Fruit fly (Drosophila melanogaster) whole organism, wandering third instar larva: ENCODE measurements around the gene cv.
A peak's percentile ranks its signal among the peaks of the same experiment; 100 is the strongest.

Source experiments
- Abd-B ChIP-seq: fragments of >200 bp; optimal IDR thresholded peaks from 2 replicates; lab custom pipeline; 2017; ENCODE audit warnings: missing biosample characterization, missing genetic modification characterization
- CG32264 ChIP-seq: fragments of 200-800 bp; sonication (Bioruptor generic); optimal IDR thresholded peaks from 2 replicates; lab custom pipeline; 2016; ENCODE audit warnings: missing biosample characterization, missing genetic modification characterization
- CG9705 ChIP-seq: fragments of 200-800 bp; sonication (Bioruptor generic); optimal IDR thresholded peaks from 2 replicates; lab custom pipeline; 2018; ENCODE audit warnings: missing biosample characterization, mild to moderate bottlenecking, missing genetic modification characterization
- CrebA ChIP-seq: fragments of 200-800 bp; sonication (Bioruptor generic); optimal IDR thresholded peaks from 2 replicates; lab custom pipeline; 2016; ENCODE audit warnings: missing biosample characterization, mild to moderate bottlenecking, missing genetic modification characterization, borderline replicate concordance
- Dfd ChIP-seq: fragments of >200 bp; optimal IDR thresholded peaks from 2 replicates; lab custom pipeline; 2017; ENCODE audit warnings: missing biosample characterization, missing genetic modification characterization
- Dif ChIP-seq: fragments of 200-275, 200-300 bp; sonication (Bioruptor generic); optimal IDR thresholded peaks from 2 replicates; lab custom pipeline; 2018; ENCODE audit warnings: missing biosample characterization, missing genetic modification characterization; ENCODE audit not compliant: partially characterized antibody
- GATAd ChIP-seq: sonication (Bioruptor generic); optimal IDR thresholded peaks from 2 replicates; lab custom pipeline; 2016; ENCODE audit warnings: missing biosample characterization, missing genetic modification characterization
- HLH106 ChIP-seq: fragments of 200-800 bp; optimal IDR thresholded peaks from 3 replicates; lab custom pipeline; 2019; ENCODE audit warnings: missing biosample characterization, mild to moderate bottlenecking, missing genetic modification characterization, moderate library complexity
- Hnf4 ChIP-seq: fragments of 200-800 bp; sonication (Bioruptor generic); optimal IDR thresholded peaks from 2 replicates; lab custom pipeline; 2016; ENCODE audit warnings: missing biosample characterization, mild to moderate bottlenecking, missing genetic modification characterization
- Hr78 ChIP-seq: fragments of >200 bp; optimal IDR thresholded peaks from 2 replicates; lab custom pipeline; 2017; ENCODE audit warnings: missing biosample characterization, missing genetic modification characterization
- Hr83 ChIP-seq: fragments of 200-300 bp; sonication (Bioruptor generic); optimal IDR thresholded peaks from 2 replicates; lab custom pipeline; 2016; ENCODE audit warnings: missing biosample characterization, mild to moderate bottlenecking, missing genetic modification characterization, moderate library complexity; ENCODE audit not compliant: poor library complexity, severe bottlenecking
- Jra ChIP-seq: sonication (Bioruptor generic); optimal IDR thresholded peaks from 2 replicates; lab custom pipeline; 2016; ENCODE audit warnings: missing biosample characterization, missing genetic modification characterization
- Mio ChIP-seq: sonication (Bioruptor generic); optimal IDR thresholded peaks from 2 replicates; lab custom pipeline; 2016; ENCODE audit warnings: missing biosample characterization, missing genetic modification characterization
- N ChIP-seq: fragments of >200 bp; optimal IDR thresholded peaks from 2 replicates; lab custom pipeline; 2018; ENCODE audit warnings: missing biosample characterization, missing external identifiers, missing genetic modification characterization
- OdsH ChIP-seq: fragments of 200-800 bp; sonication (Bioruptor generic); optimal IDR thresholded peaks from 2 replicates; lab custom pipeline; 2016; ENCODE audit warnings: missing biosample characterization, mild to moderate bottlenecking, missing genetic modification characterization
- Rel ChIP-seq, 2 experiments: fragments of 200-800 bp; sonication (Bioruptor generic) in 1 of 2; optimal IDR thresholded peaks; 2 replicates in 1 of 2; 3 replicates in 1 of 2; lab custom pipeline; 2016 to 2019; ENCODE audit warnings: mild to moderate bottlenecking in 2 of 2, missing biosample characterization in 2 of 2, missing genetic modification characterization in 2 of 2, moderate library complexity in 1 of 2
- Sp1 ChIP-seq: fragments of 200-800 bp; sonication (Bioruptor generic); optimal IDR thresholded peaks from 3 replicates; lab custom pipeline; 2019; ENCODE audit warnings: missing biosample characterization, mild to moderate bottlenecking, missing genetic modification characterization, moderate library complexity
- Vsx2 ChIP-seq: fragments of 200-300, 225-300 bp; sonication (Bioruptor generic); optimal IDR thresholded peaks from 2 replicates; lab custom pipeline; 2018; ENCODE audit warnings: missing biosample characterization, missing genetic modification characterization; ENCODE audit not compliant: partially characterized antibody
- br ChIP-seq: fragments of 200-800 bp; sonication (Bioruptor generic); optimal IDR thresholded peaks from 2 replicates; lab custom pipeline; 2016; ENCODE audit warnings: missing biosample characterization, missing genetic modification characterization
- brk ChIP-seq: fragments of 200-800 bp; sonication (Bioruptor generic); optimal IDR thresholded peaks from 2 replicates; lab custom pipeline; 2016; ENCODE audit warnings: missing biosample characterization, mild to moderate bottlenecking, missing genetic modification characterization
- dmrt93B ChIP-seq: fragments of 200-800 bp; sonication (Bioruptor generic); optimal IDR thresholded peaks from 2 replicates; lab custom pipeline; 2018; ENCODE audit warnings: missing biosample characterization, mild to moderate bottlenecking, missing genetic modification characterization
- dsf ChIP-seq: sonication (Bioruptor generic); optimal IDR thresholded peaks from 2 replicates; lab custom pipeline; 2016; ENCODE audit warnings: missing biosample characterization, missing genetic modification characterization, borderline replicate concordance
- ey ChIP-seq: fragments of 200-800 bp; sonication (Bioruptor generic); optimal IDR thresholded peaks from 2 replicates; lab custom pipeline; 2016; ENCODE audit warnings: missing biosample characterization, missing genetic modification characterization
- foxo ChIP-seq, 2 experiments: fragments of 200-800 bp; sonication (Bioruptor generic); optimal IDR thresholded peaks; 2 replicates in 1 of 2; 3 replicates in 1 of 2; lab custom pipeline; 2016 to 2017; ENCODE audit warnings: missing biosample characterization in 2 of 2, missing genetic modification characterization in 2 of 2
- fru ChIP-seq: fragments of 200-800 bp; sonication (Bioruptor generic); optimal IDR thresholded peaks from 3 replicates; lab custom pipeline; 2016; ENCODE audit warnings: missing biosample characterization, mild to moderate bottlenecking, missing genetic modification characterization
- h ChIP-seq: fragments of 200-800 bp; sonication (Bioruptor generic); optimal IDR thresholded peaks from 3 replicates; lab custom pipeline; 2016; ENCODE audit warnings: missing biosample characterization, mild to moderate bottlenecking, missing genetic modification characterization
- jim ChIP-seq: fragments of 175-275, 200-325 bp; sonication (Bioruptor generic); optimal IDR thresholded peaks from 2 replicates; lab custom pipeline; 2016; ENCODE audit warnings: missing biosample characterization, mild to moderate bottlenecking, missing genetic modification characterization
- lola ChIP-seq: fragments of >200 bp; optimal IDR thresholded peaks from 2 replicates; lab custom pipeline; 2017; ENCODE audit warnings: missing biosample characterization, missing genetic modification characterization
- pan ChIP-seq: fragments of >200 bp; optimal IDR thresholded peaks from 2 replicates; lab custom pipeline; 2017
- psq ChIP-seq: fragments of 200-800 bp; sonication (Bioruptor generic); optimal IDR thresholded peaks from 3 replicates; lab custom pipeline; 2017; ENCODE audit warnings: missing biosample characterization, mild to moderate bottlenecking, missing genetic modification characterization, moderate library complexity
- rgr ChIP-seq: fragments of 200-800 bp; sonication (Bioruptor generic); optimal IDR thresholded peaks from 3 replicates; lab custom pipeline; 2016; ENCODE audit warnings: missing biosample characterization, mild to moderate bottlenecking, missing genetic modification characterization
- sage ChIP-seq: fragments of 200-800 bp; sonication (Bioruptor generic); optimal IDR thresholded peaks from 2 replicates; lab custom pipeline; 2016; ENCODE audit warnings: missing biosample characterization, mild to moderate bottlenecking, missing genetic modification characterization
- sv ChIP-seq: fragments of 200-800 bp; sonication (Bioruptor generic); optimal IDR thresholded peaks from 3 replicates; lab custom pipeline; 2016; ENCODE audit warnings: missing biosample characterization, missing genetic modification characterization
- tai ChIP-seq: sonication (Bioruptor generic); optimal IDR thresholded peaks from 2 replicates; lab custom pipeline; 2016; ENCODE audit warnings: missing biosample characterization, missing genetic modification characterization
- usp ChIP-seq: fragments of >200 bp; optimal IDR thresholded peaks from 2 replicates; lab custom pipeline; 2017; ENCODE audit warnings: missing biosample characterization, missing genetic modification characterization
- woc ChIP-seq: sonication (Bioruptor generic); optimal IDR thresholded peaks from 2 replicates; lab custom pipeline; 2016; ENCODE audit warnings: missing biosample characterization, mild to moderate bottlenecking, missing genetic modification characterization

Gene cv

DNA sequence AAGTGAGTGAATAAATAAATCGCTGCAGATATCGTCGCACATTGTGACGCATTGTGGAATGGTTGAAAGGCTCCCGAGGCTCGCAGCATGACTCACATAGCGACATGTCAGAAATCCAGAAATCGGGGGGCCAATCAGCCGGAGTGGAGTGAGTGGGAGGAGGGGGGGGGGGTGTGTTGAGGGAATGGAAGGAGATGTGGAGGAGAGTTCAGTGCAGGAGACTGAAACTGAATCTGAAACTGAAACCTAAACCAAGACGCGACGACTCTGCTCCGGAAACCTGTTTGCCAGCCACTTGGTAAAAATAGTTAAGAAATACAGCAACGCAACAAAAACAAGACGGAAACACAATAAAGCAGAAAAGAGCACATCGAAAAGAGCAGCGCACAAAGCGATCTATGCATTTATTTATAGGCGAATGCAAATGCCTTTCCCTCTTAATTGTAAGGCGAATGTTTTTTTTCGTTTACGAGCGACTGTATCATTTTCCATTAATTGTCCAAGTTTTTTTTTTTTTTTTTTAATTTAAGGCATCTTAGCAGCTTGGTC is 34.4 kb downstream of the cv start:
- TF ChIP-seq Hr83 (GFP tag; lab: Kevin White, UChicago) (no peak), Rel (GFP tag; optimal IDR thresholded peaks at IDR 0.05; lab: Kevin White, UChicago) (no peak), Rel (tag; optimal IDR thresholded peaks at IDR 0.05; lab: Kevin White, UChicago) (no peak), Dif (GFP tag; lab: Kevin White, UChicago) (no peak), h (no peak), psq (no peak), Hnf4 (GFP tag; lab: Kevin White, UChicago) (no peak), jim (GFP tag; lab: Kevin White, UChicago) (no peak), rgr (no peak), sage (no peak), br (no peak), Mio (GFP tag; lab: Kevin White, UChicago) (no peak), Sp1 (GFP tag; lab: Kevin White, UChicago) (no peak), OdsH (GFP tag; lab: Kevin White, UChicago) (no peak)

DNA sequence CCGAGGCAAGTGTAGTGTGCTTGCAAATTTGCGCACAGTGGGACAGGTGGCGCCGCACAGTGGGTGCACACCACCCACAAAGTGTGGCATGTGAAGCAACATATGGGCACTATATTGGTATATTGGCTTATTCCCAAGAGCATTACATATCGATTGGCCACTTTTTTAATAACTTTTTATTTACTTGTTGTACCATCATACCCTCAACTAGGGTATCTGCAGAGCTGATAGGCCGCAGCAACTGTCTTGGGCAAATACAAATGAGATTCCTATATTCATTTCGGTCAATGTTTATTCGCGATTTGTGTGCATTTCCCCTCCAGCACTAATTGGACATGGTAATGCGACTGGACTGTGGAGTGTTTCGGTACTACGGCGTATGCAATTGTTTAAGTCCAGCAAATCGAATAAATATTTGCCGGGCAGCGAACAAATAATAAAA is 35.0 kb downstream of the cv start:
- TF ChIP-seq h = peak; percentile 70
- peak; percentile 70 for TF ChIP-seq fru (GFP tag; lab: Kevin White, UChicago)
- TF ChIP-seq sv = no peak
- TF ChIP-seq Sp1 (GFP tag; lab: Kevin White, UChicago) = no peak
- no peak for TF ChIP-seq Vsx2 (GFP tag; lab: Kevin White, UChicago)
- TF ChIP-seq psq = peak; percentile 27
- peak; percentile 60 for TF ChIP-seq Hnf4 (GFP tag; lab: Kevin White, UChicago)
- TF ChIP-seq CG32264 (GFP tag; lab: Kevin White, UChicago) = no peak
- peak; percentile 42 for TF ChIP-seq woc (GFP tag; lab: Kevin White, UChicago)
- TF ChIP-seq dmrt93B = peak; percentile 38
- TF ChIP-seq rgr = peak; percentile 69
- no peak for TF ChIP-seq Jra (GFP tag; lab: Kevin White, UChicago)
- TF ChIP-seq foxo (GFP tag; optimal IDR thresholded peaks at IDR 0.05; lab: Kevin White, UChicago) = peak in 1 of 2 experiments; percentile 76
- peak; percentile 34 for TF ChIP-seq OdsH (GFP tag; lab: Kevin White, UChicago)
- peak; percentile 57 for TF ChIP-seq br
- no peak for TF ChIP-seq N
- TF ChIP-seq Hr83 (GFP tag; lab: Kevin White, UChicago) = no peak
- TF ChIP-seq ey (GFP tag; lab: Kevin White, UChicago) = peak; percentile 74
- TF ChIP-seq GATAd (GFP tag; lab: Kevin White, UChicago) = no peak
- no peak for TF ChIP-seq lola
- TF ChIP-seq Rel (GFP tag; optimal IDR thresholded peaks at IDR 0.05; lab: Kevin White, UChicago) = no peak
- TF ChIP-seq Rel (tag; optimal IDR thresholded peaks at IDR 0.05; lab: Kevin White, UChicago) = no peak
- TF ChIP-seq usp (GFP tag; lab: Kevin White, UChicago) = no peak
- no peak for TF ChIP-seq Dif (GFP tag; lab: Kevin White, UChicago)
- TF ChIP-seq Abd-B (GFP tag; lab: Kevin White, UChicago) = no peak

DNA sequence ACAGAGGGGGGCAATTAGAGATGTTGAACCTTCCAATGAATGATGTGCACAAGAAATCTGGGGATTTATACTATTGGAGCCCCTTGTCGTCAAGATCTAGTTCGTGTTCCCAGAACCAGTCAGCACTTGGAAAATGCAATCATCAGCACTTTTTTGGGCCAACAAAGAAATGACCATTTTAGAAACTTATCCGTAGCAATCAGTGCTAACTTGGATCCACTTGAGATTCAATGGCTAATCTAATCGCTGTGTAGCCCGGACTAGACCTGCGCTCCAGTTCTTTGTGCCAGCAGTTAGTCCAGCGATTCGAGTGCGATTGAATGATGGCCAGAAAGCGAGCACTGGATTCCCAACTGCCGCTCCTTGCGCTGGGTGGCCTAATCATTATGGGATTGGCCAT is 42.6 kb downstream of the cv start, which contains the start of gene CG15773:
Gene CG15773, plus strand, starts transcription at position 301 of the 400 bp plus-strand sequence.
- TF ChIP-seq rgr = no peak
- TF ChIP-seq N = no peak
- TF ChIP-seq CrebA (GFP tag; lab: Kevin White, UChicago) = no peak

DNA sequence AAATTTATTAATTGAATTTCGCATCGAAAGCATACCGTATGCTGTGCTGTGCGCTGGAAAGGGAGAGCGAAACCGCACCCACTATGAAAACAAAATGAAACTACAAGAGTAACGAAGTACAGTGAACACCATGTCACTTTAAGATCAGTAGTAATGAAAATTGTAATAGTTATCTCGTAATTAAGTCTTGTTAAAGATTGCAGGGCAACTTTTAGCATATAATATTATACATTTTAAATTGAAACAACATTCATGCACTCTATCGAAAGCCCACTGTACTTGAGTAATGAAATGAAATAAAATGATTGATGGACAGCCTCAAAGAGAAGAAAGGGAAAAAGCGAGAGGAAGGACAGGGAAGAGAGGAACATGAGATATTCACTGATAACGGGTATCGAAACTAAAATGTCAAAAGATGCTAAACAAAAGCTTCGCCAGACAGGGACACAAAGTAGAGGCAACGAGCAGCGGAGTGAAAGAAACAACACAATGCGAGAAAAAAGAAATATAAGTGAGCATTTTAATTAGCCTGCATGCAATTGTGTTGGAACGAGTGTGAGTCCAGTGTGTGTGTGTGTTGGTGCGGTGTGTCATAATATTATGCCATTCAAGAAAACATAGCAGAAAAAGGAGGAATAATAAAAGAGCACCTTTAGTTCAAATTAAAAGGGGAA is 45.6 kb downstream of the cv start:
- no peak for TF ChIP-seq Hr78 (GFP tag; lab: Kevin White, UChicago)
- TF ChIP-seq tai (GFP tag; lab: Kevin White, UChicago) = no peak
- TF ChIP-seq Mio (GFP tag; lab: Kevin White, UChicago) = no peak
- TF ChIP-seq brk = peak; percentile 69
- TF ChIP-seq br = peak; percentile 88
- TF ChIP-seq foxo (GFP tag; optimal IDR thresholded peaks at IDR 0.05; lab: Kevin White, UChicago) = peak; percentile 54 to 94
- no peak for TF ChIP-seq pan (lab: Kevin White, UChicago)
- TF ChIP-seq Rel (GFP tag; optimal IDR thresholded peaks at IDR 0.05; lab: Kevin White, UChicago) = no peak
- peak; percentile 16 for TF ChIP-seq Rel (tag; optimal IDR thresholded peaks at IDR 0.05; lab: Kevin White, UChicago)
- TF ChIP-seq GATAd (GFP tag; lab: Kevin White, UChicago) = no peak
- peak; percentile 67 for TF ChIP-seq Jra (GFP tag; lab: Kevin White, UChicago)
- TF ChIP-seq Hnf4 (GFP tag; lab: Kevin White, UChicago) = peak; percentile 89
- peak; percentile 82 for TF ChIP-seq Vsx2 (GFP tag; lab: Kevin White, UChicago)
- no peak for TF ChIP-seq Dfd (GFP tag; lab: Kevin White, UChicago)
- TF ChIP-seq ey (GFP tag; lab: Kevin White, UChicago) = peak; percentile 88
- peak; percentile 66 for TF ChIP-seq dmrt93B
- peak; percentile 91 for TF ChIP-seq fru (GFP tag; lab: Kevin White, UChicago)
- peak; percentile 43 for TF ChIP-seq sage
- peak; percentile 93 for TF ChIP-seq rgr
- peak; percentile 48 for TF ChIP-seq CG32264 (GFP tag; lab: Kevin White, UChicago)
- peak; percentile 29 for TF ChIP-seq CG9705 (GFP tag; lab: Kevin White, UChicago)
- TF ChIP-seq OdsH (GFP tag; lab: Kevin White, UChicago) = peak; percentile 85
- peak; percentile 18 for TF ChIP-seq dsf (GFP tag; lab: Kevin White, UChicago)
- peak; percentile 86 for TF ChIP-seq HLH106 (tag; lab: Kevin White, UChicago)
- peak; percentile 88 for TF ChIP-seq psq
- TF ChIP-seq Sp1 (GFP tag; lab: Kevin White, UChicago) = peak; percentile 85
- peak; percentile 47 for TF ChIP-seq sv
- TF ChIP-seq h = peak; percentile 91
- TF ChIP-seq Hr83 (GFP tag; lab: Kevin White, UChicago) = peak; percentile 52
- TF ChIP-seq woc (GFP tag; lab: Kevin White, UChicago) = peak; percentile 70
- no peak for TF ChIP-seq Dif (GFP tag; lab: Kevin White, UChicago)
